Fruit fly (Drosophila melanogaster) whole organism, adult: ENCODE measurements around the gene Torsin.

Source experiments
- CG12768 ChIP-seq: fragments of 200-800 bp; sonication (Bioruptor generic); optimal IDR thresholded peaks from 2 replicates; lab custom pipeline; 2017; ENCODE audit warnings: missing biosample characterization, missing genetic modification characterization, mild to moderate bottlenecking, moderate library complexity, missing genetic modification reagents
- CG1620 ChIP-seq: fragments of 200-800 bp; sonication (Bioruptor generic); optimal IDR thresholded peaks from 2 replicates; lab custom pipeline; 2016; ENCODE audit warnings: missing biosample characterization, missing genetic modification characterization
- CG7045 ChIP-seq: fragments of 200-800 bp; sonication (Bioruptor generic); optimal IDR thresholded peaks from 2 replicates; lab custom pipeline; 2017; ENCODE audit warnings: missing biosample characterization, mild to moderate bottlenecking, missing genetic modification characterization
- Hr96 ChIP-seq: fragments of 200-800 bp; sonication (Bioruptor generic); optimal IDR thresholded peaks from 2 replicates; lab custom pipeline; 2016; ENCODE audit warnings: missing biosample characterization, missing genetic modification characterization
- cic ChIP-seq: fragments of 200-800 bp; sonication (Bioruptor generic); optimal IDR thresholded peaks from 2 replicates; lab custom pipeline; 2017; ENCODE audit warnings: missing biosample characterization, mild to moderate bottlenecking, missing genetic modification characterization, moderate library complexity
- toe ChIP-seq: fragments of 200-800 bp; sonication (Bioruptor generic); optimal IDR thresholded peaks from 2 replicates; lab custom pipeline; 2016; ENCODE audit warnings: missing biosample characterization, missing genetic modification characterization

dm6 chrX:4627160-4627559 is 22.7 kb downstream of the Torsin start:
- TF ChIP-seq Hr96 (GFP tag; lab: Kevin White, UChicago) (no peak), CG7045 (GFP tag; lab: Kevin White, UChicago) (no peak), CG1620 (no peak), cic (GFP tag; lab: Kevin White, UChicago) (no peak), CG12768 (GFP tag; lab: Kevin White, UChicago) (no peak), toe (no peak)
